Fruit fly (Drosophila melanogaster) whole organism, wandering third instar larva: ENCODE results near the gene Irbp.

Source experiments
- CG32264 ChIP-seq: fragments of 200-800 bp; sonication (Bioruptor generic); optimal IDR thresholded peaks from 2 replicates; lab custom pipeline; 2016; ENCODE audit warnings: missing biosample characterization, missing genetic modification characterization
- CG9705 ChIP-seq: fragments of 200-800 bp; sonication (Bioruptor generic); optimal IDR thresholded peaks from 2 replicates; lab custom pipeline; 2018; ENCODE audit warnings: missing biosample characterization, mild to moderate bottlenecking, missing genetic modification characterization
- CrebA ChIP-seq: fragments of 200-800 bp; sonication (Bioruptor generic); optimal IDR thresholded peaks from 2 replicates; lab custom pipeline; 2016; ENCODE audit warnings: missing biosample characterization, mild to moderate bottlenecking, missing genetic modification characterization, borderline replicate concordance
- Dfd ChIP-seq: fragments of >200 bp; optimal IDR thresholded peaks from 2 replicates; lab custom pipeline; 2017; ENCODE audit warnings: missing biosample characterization, missing genetic modification characterization
- Dif ChIP-seq: fragments of 200-275, 200-300 bp; sonication (Bioruptor generic); optimal IDR thresholded peaks from 2 replicates; lab custom pipeline; 2018; ENCODE audit warnings: missing biosample characterization, missing genetic modification characterization; ENCODE audit not compliant: partially characterized antibody
- GATAd ChIP-seq: sonication (Bioruptor generic); optimal IDR thresholded peaks from 2 replicates; lab custom pipeline; 2016; ENCODE audit warnings: missing biosample characterization, missing genetic modification characterization
- HLH106 ChIP-seq: fragments of 200-800 bp; optimal IDR thresholded peaks from 3 replicates; lab custom pipeline; 2019; ENCODE audit warnings: missing biosample characterization, mild to moderate bottlenecking, missing genetic modification characterization, moderate library complexity
- Hr78 ChIP-seq: fragments of >200 bp; optimal IDR thresholded peaks from 2 replicates; lab custom pipeline; 2017; ENCODE audit warnings: missing biosample characterization, missing genetic modification characterization
- Hr83 ChIP-seq: fragments of 200-300 bp; sonication (Bioruptor generic); optimal IDR thresholded peaks from 2 replicates; lab custom pipeline; 2016; ENCODE audit warnings: missing biosample characterization, mild to moderate bottlenecking, missing genetic modification characterization, moderate library complexity; ENCODE audit not compliant: poor library complexity, severe bottlenecking
- Mio ChIP-seq: sonication (Bioruptor generic); optimal IDR thresholded peaks from 2 replicates; lab custom pipeline; 2016; ENCODE audit warnings: missing biosample characterization, missing genetic modification characterization
- Myc ChIP-seq: fragments of >200 bp; optimal IDR thresholded peaks from 2 replicates; lab custom pipeline; 2017
- N ChIP-seq: fragments of >200 bp; optimal IDR thresholded peaks from 2 replicates; lab custom pipeline; 2018; ENCODE audit warnings: missing biosample characterization, missing external identifiers, missing genetic modification characterization
- OdsH ChIP-seq: fragments of 200-800 bp; sonication (Bioruptor generic); optimal IDR thresholded peaks from 2 replicates; lab custom pipeline; 2016; ENCODE audit warnings: missing biosample characterization, mild to moderate bottlenecking, missing genetic modification characterization
- Rel ChIP-seq, 2 experiments: fragments of 200-800 bp; sonication (Bioruptor generic) in 1 of 2; optimal IDR thresholded peaks; 2 replicates in 1 of 2; 3 replicates in 1 of 2; lab custom pipeline; 2016 to 2019; ENCODE audit warnings: mild to moderate bottlenecking in 2 of 2, missing biosample characterization in 2 of 2, missing genetic modification characterization in 2 of 2, moderate library complexity in 1 of 2
- Sp1 ChIP-seq: fragments of 200-800 bp; sonication (Bioruptor generic); optimal IDR thresholded peaks from 3 replicates; lab custom pipeline; 2019; ENCODE audit warnings: missing biosample characterization, mild to moderate bottlenecking, missing genetic modification characterization, moderate library complexity
- Vsx2 ChIP-seq: fragments of 200-300, 225-300 bp; sonication (Bioruptor generic); optimal IDR thresholded peaks from 2 replicates; lab custom pipeline; 2018; ENCODE audit warnings: missing biosample characterization, missing genetic modification characterization; ENCODE audit not compliant: partially characterized antibody
- brk ChIP-seq: fragments of 200-800 bp; sonication (Bioruptor generic); optimal IDR thresholded peaks from 2 replicates; lab custom pipeline; 2016; ENCODE audit warnings: missing biosample characterization, mild to moderate bottlenecking, missing genetic modification characterization
- dl ChIP-seq, 2 experiments: fragments of 175-275, 200-275 bp in 1 of 2; fragments of 200-275 bp in 1 of 2; sonication (Bioruptor generic); optimal IDR thresholded peaks; lab custom pipeline; 2018; ENCODE audit warnings: mild to moderate bottlenecking in 2 of 2, missing biosample characterization in 2 of 2, missing genetic modification characterization in 2 of 2, moderate library complexity in 2 of 2; ENCODE audit not compliant: partially characterized antibody in 2 of 2, insufficient read depth in 1 of 2
- dmrt93B ChIP-seq: fragments of 200-800 bp; sonication (Bioruptor generic); optimal IDR thresholded peaks from 2 replicates; lab custom pipeline; 2018; ENCODE audit warnings: missing biosample characterization, mild to moderate bottlenecking, missing genetic modification characterization
- dsf ChIP-seq: sonication (Bioruptor generic); optimal IDR thresholded peaks from 2 replicates; lab custom pipeline; 2016; ENCODE audit warnings: missing biosample characterization, missing genetic modification characterization, borderline replicate concordance
- ey ChIP-seq: fragments of 200-800 bp; sonication (Bioruptor generic); optimal IDR thresholded peaks from 2 replicates; lab custom pipeline; 2016; ENCODE audit warnings: missing biosample characterization, missing genetic modification characterization
- h ChIP-seq: fragments of 200-800 bp; sonication (Bioruptor generic); optimal IDR thresholded peaks from 3 replicates; lab custom pipeline; 2016; ENCODE audit warnings: missing biosample characterization, mild to moderate bottlenecking, missing genetic modification characterization
- jim ChIP-seq: fragments of 175-275, 200-325 bp; sonication (Bioruptor generic); optimal IDR thresholded peaks from 2 replicates; lab custom pipeline; 2016; ENCODE audit warnings: missing biosample characterization, mild to moderate bottlenecking, missing genetic modification characterization
- lola ChIP-seq: fragments of >200 bp; optimal IDR thresholded peaks from 2 replicates; lab custom pipeline; 2017; ENCODE audit warnings: missing biosample characterization, missing genetic modification characterization
- pan ChIP-seq: fragments of >200 bp; optimal IDR thresholded peaks from 2 replicates; lab custom pipeline; 2017
- psq ChIP-seq: fragments of 200-800 bp; sonication (Bioruptor generic); optimal IDR thresholded peaks from 3 replicates; lab custom pipeline; 2017; ENCODE audit warnings: missing biosample characterization, mild to moderate bottlenecking, missing genetic modification characterization, moderate library complexity
- rgr ChIP-seq: fragments of 200-800 bp; sonication (Bioruptor generic); optimal IDR thresholded peaks from 3 replicates; lab custom pipeline; 2016; ENCODE audit warnings: missing biosample characterization, mild to moderate bottlenecking, missing genetic modification characterization
- sv ChIP-seq: fragments of 200-800 bp; sonication (Bioruptor generic); optimal IDR thresholded peaks from 3 replicates; lab custom pipeline; 2016; ENCODE audit warnings: missing biosample characterization, missing genetic modification characterization
- tai ChIP-seq: sonication (Bioruptor generic); optimal IDR thresholded peaks from 2 replicates; lab custom pipeline; 2016; ENCODE audit warnings: missing biosample characterization, missing genetic modification characterization
- usp ChIP-seq: fragments of >200 bp; optimal IDR thresholded peaks from 2 replicates; lab custom pipeline; 2017; ENCODE audit warnings: missing biosample characterization, missing genetic modification characterization
- woc ChIP-seq: sonication (Bioruptor generic); optimal IDR thresholded peaks from 2 replicates; lab custom pipeline; 2016; ENCODE audit warnings: missing biosample characterization, mild to moderate bottlenecking, missing genetic modification characterization

Gene Irbp

dm6 chr3R:11392805-11393204 lies 17.0 kb upstream of the Irbp start:
- TF ChIP-seq Dfd (GFP tag; lab: Kevin White, UChicago) (peak; percentile 22), dsf (no peak)

dm6 chr3R:11393896-11394295 lies 16.0 kb upstream of the Irbp start:
- no peak for TF ChIP-seq pan (lab: Kevin White, UChicago)
- TF ChIP-seq rgr (GFP tag; lab: Kevin White, UChicago): no peak
- no peak for TF ChIP-seq Myc
- TF ChIP-seq Rel (GFP tag; optimal IDR thresholded peaks at IDR 0.05; lab: Kevin White, UChicago): no peak
- TF ChIP-seq Rel (tag; optimal IDR thresholded peaks at IDR 0.05; lab: Kevin White, UChicago): no peak
- no peak for TF ChIP-seq lola
- no peak for TF ChIP-seq brk (GFP tag; lab: Kevin White, UChicago)

dm6 chr3R:11395541-11395940 lies 14.3 kb upstream of the Irbp start:
- no peak for TF ChIP-seq HLH106 (tag; lab: Kevin White, UChicago)
- no peak for TF ChIP-seq Dfd (GFP tag; lab: Kevin White, UChicago)
- TF ChIP-seq OdsH (GFP tag; lab: Kevin White, UChicago): no peak
- no peak for TF ChIP-seq Mio (GFP tag; lab: Kevin White, UChicago)
- no peak for TF ChIP-seq tai
- TF ChIP-seq CG9705 (GFP tag; lab: Kevin White, UChicago): no peak
- TF ChIP-seq Sp1: no peak

dm6 chr3R:11402894-11403293 lies 7.0 kb upstream of the Irbp start:
- TF ChIP-seq jim (GFP tag; lab: Kevin White, UChicago): no peak
- no peak for TF ChIP-seq woc (GFP tag; lab: Kevin White, UChicago)
- no peak for TF ChIP-seq Rel (GFP tag; optimal IDR thresholded peaks at IDR 0.05; lab: Kevin White, UChicago)
- no peak for TF ChIP-seq Rel (tag; optimal IDR thresholded peaks at IDR 0.05; lab: Kevin White, UChicago)
- no peak for TF ChIP-seq sv (GFP tag; lab: Kevin White, UChicago)
- no peak for TF ChIP-seq Myc
- no peak for TF ChIP-seq Hr78 (GFP tag; lab: Kevin White, UChicago)
- TF ChIP-seq GATAd (GFP tag; lab: Kevin White, UChicago): no peak

- TF ChIP-seq usp (GFP tag; lab: Kevin White, UChicago): no peak
- no peak for TF ChIP-seq OdsH (GFP tag; lab: Kevin White, UChicago)
- TF ChIP-seq Sp1: no peak
- TF ChIP-seq brk (GFP tag; lab: Kevin White, UChicago): no peak
- no peak for TF ChIP-seq tai
- no peak for TF ChIP-seq Mio (GFP tag; lab: Kevin White, UChicago)
- TF ChIP-seq h (GFP tag; lab: Kevin White, UChicago): no peak
- no peak for TF ChIP-seq dmrt93B (GFP tag; lab: Kevin White, UChicago)
- no peak for TF ChIP-seq jim (GFP tag; lab: Kevin White, UChicago)
- TF ChIP-seq GATAd (GFP tag; lab: Kevin White, UChicago): no peak
- TF ChIP-seq lola: no peak
- no peak for TF ChIP-seq N (GFP tag; lab: Kevin White, UChicago)
- TF ChIP-seq sv (GFP tag; lab: Kevin White, UChicago): no peak
- no peak for TF ChIP-seq Hr83 (GFP tag; lab: Kevin White, UChicago)
- no peak for TF ChIP-seq CrebA
- no peak for TF ChIP-seq CG32264
- no peak for TF ChIP-seq Dfd (GFP tag; lab: Kevin White, UChicago)
- TF ChIP-seq ey: no peak
These were observed 2.1 kb upstream of the Irbp start, which contains the start of gene mRpL40 for dm6 chr3R:11407733-11408134. mRpL40 (plus strand) TSS chr3R:11407918.

dm6 chr3R:11412371-11412770 lies 2.5 kb downstream of the Irbp start, which contains the start of gene Ipo9:
Ipo9 (plus strand) TSS chr3R:11412522.
- TF ChIP-seq dmrt93B (GFP tag; lab: Kevin White, UChicago) (no peak), Dif (no peak), dl (GFP tag; optimal IDR thresholded peaks at IDR 0.05; lab: Kevin White, UChicago; ENCODE audit: insufficient read depth in 1 of 2, partially characterized antibody in 2 of 2) (no peak), Rel (GFP tag; optimal IDR thresholded peaks at IDR 0.05; lab: Kevin White, UChicago) (no peak), Rel (tag; optimal IDR thresholded peaks at IDR 0.05; lab: Kevin White, UChicago) (no peak), psq (no peak), Myc (no peak), sv (GFP tag; lab: Kevin White, UChicago) (no peak), ey (no peak), tai (no peak), N (GFP tag; lab: Kevin White, UChicago) (no peak), GATAd (GFP tag; lab: Kevin White, UChicago) (no peak), pan (lab: Kevin White, UChicago) (no peak), h (GFP tag; lab: Kevin White, UChicago) (no peak), dsf (no peak), Vsx2 (no peak), HLH106 (tag; lab: Kevin White, UChicago) (no peak), woc (GFP tag; lab: Kevin White, UChicago) (no peak), brk (GFP tag; lab: Kevin White, UChicago) (no peak), lola (no peak), OdsH (GFP tag; lab: Kevin White, UChicago) (no peak)
